Worm (Caenorhabditis elegans) whole organism, L2 larva: ENCODE results near the gene str-68.
"Not testable (repeated sequence)": the region's sequence is repeated elsewhere in the genome, so short reads cannot be mapped to it uniquely, and the experiment has no call there.

ENCODE experiments used
- R02D3.7 ChIP-seq: fragments of 150-350 bp; optimal IDR thresholded peaks from 2 replicates; lab custom pipeline; 2014; ENCODE audit warnings: missing biosample characterization, missing genetic modification characterization
- ZK546.5 ChIP-seq: sonication (generic microtip); optimal IDR thresholded peaks from 2 replicates; lab custom pipeline; 2017; ENCODE audit warnings: missing biosample characterization, missing genetic modification characterization
- ceh-82 ChIP-seq: fragments of 150-350 bp; optimal IDR thresholded peaks from 2 replicates; lab custom pipeline; 2014; ENCODE audit warnings: missing biosample characterization, missing genetic modification characterization
- elt-1 ChIP-seq: fragments of 150-350 bp; optimal IDR thresholded peaks from 2 replicates; lab custom pipeline; 2014; ENCODE audit warnings: missing biosample characterization, missing genetic modification characterization
- nhr-10 ChIP-seq: sonication (generic microtip); optimal IDR thresholded peaks from 2 replicates; lab custom pipeline; 2017; ENCODE audit warnings: missing biosample characterization, missing genetic modification characterization
- nhr-11 ChIP-seq: fragments of 150-350 bp; optimal IDR thresholded peaks from 2 replicates; lab custom pipeline; 2014; ENCODE audit warnings: missing biosample characterization, missing genetic modification characterization
- nhr-237 ChIP-seq: fragments of 150-350 bp; optimal IDR thresholded peaks from 2 replicates; lab custom pipeline; 2014; ENCODE audit warnings: missing biosample characterization, missing genetic modification characterization
- nhr-25 ChIP-seq: fragments of 150-350 bp; sonication (generic microtip); optimal IDR thresholded peaks from 3 replicates; lab custom pipeline; 2014; ENCODE audit warnings: missing biosample characterization, missing genetic modification characterization
- skn-1 ChIP-seq: sonication (generic microtip); optimal IDR thresholded peaks from 2 replicates; lab custom pipeline; 2017; ENCODE audit warnings: missing biosample characterization, missing genetic modification characterization
- snpc-4 ChIP-seq: fragments of 150-350 bp; optimal IDR thresholded peaks from 2 replicates; lab custom pipeline; 2014; ENCODE audit warnings: missing biosample characterization, missing genetic modification characterization
- zag-1 ChIP-seq: fragments of 150-350 bp; optimal IDR thresholded peaks from 2 replicates; lab custom pipeline; 2014; ENCODE audit warnings: missing biosample characterization, missing genetic modification characterization
- ztf-1 ChIP-seq: fragments of 200-800 bp; sonication (Bioruptor generic); conservative IDR thresholded peaks from 2 replicates; pipeline ENCODE4 v1.3.6; 2022; ENCODE audit warnings: missing genetic modification characterization, missing compliant biosample characterization
- ztf-11 ChIP-seq: sonication (generic microtip); optimal IDR thresholded peaks from 2 replicates; lab custom pipeline; 2017; ENCODE audit warnings: missing biosample characterization, missing genetic modification characterization

- not testable (repeated sequence) for TF ChIP-seq nhr-10; ZK546.5; nhr-11; R02D3.7 (tag; lab: Kevin White, UChicago); skn-1 (tag; lab: Kevin White, UChicago); nhr-25; elt-1 (tag; lab: Kevin White, UChicago); ztf-11 (tag; lab: Kevin White, UChicago); snpc-4 (tag; lab: Kevin White, UChicago); ztf-1; ceh-82 (tag; lab: Kevin White, UChicago); nhr-237 (tag; lab: Kevin White, UChicago); zag-1 (tag; lab: Kevin White, UChicago)
Measured at ce11 chrV:3064418-3064817, 42.9 kb downstream of the str-68 start, which contains the start of gene srt-16.
